Worm (Caenorhabditis elegans): ENCODE data around the gene dpy-8.

DNA sequence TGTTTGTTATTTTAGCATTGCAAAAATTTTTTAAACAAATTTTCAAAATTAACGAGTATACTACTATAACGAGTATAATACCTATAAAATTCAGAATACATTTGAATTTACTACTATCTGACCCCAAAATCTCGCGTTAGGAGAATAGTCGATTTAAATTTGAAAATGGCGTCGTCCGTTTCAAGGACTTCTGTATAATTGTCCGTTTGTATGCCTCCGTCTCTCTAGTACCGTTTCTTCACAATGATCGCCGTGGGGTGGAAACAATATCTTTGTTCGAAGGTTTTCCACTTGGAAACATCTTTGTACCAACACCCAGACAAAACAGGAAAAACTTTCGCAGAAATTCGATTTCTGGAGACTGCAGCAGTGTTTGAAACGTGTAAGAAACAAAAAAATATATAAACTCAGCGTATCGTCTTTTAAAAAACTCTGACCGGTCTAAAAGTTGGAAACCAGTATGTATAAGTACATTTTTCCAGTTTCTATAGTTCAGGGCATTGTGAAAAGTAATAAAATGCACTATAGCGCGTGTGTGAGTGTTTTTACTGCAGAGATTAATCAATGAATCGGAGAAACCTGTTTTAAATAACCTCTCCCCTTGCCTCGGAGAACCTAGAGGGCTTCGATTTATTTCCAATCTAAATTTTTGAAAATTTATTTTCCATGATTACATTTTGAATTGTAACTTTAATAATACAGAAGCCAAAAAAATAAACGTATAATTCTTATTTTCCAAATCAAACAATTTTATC lies 12.4 kb downstream of the dpy-8 start:
- TF ChIP-seq zip-8 (tag; optimal IDR thresholded peaks at IDR 0.05), result no peak
- TF ChIP-seq pha-4 (tag; optimal IDR thresholded peaks at IDR 0.05), result no peak
- TF ChIP-seq lsy-2 (tag; optimal IDR thresholded peaks at IDR 0.05), result no peak
- no peak for TF ChIP-seq ceh-83 (GFP tag; optimal IDR thresholded peaks at IDR 0.05)
- TF ChIP-seq unc-62 (GFP tag; optimal IDR thresholded peaks at IDR 0.05), result no peak
- TF ChIP-seq blmp-1 (tag; optimal IDR thresholded peaks at IDR 0.05), result no peak
- TF ChIP-seq nhr-237 (tag; optimal IDR thresholded peaks at IDR 0.05), result no peak
- TF ChIP-seq ces-1 (GFP tag; optimal IDR thresholded peaks at IDR 0.05), result no peak
- TF ChIP-seq snpc-4 (tag; optimal IDR thresholded peaks at IDR 0.05), result no peak
- TF ChIP-seq ceh-43 (GFP tag; optimal IDR thresholded peaks at IDR 0.05), result no peak
- no peak for TF ChIP-seq ztf-11 (tag; optimal IDR thresholded peaks at IDR 0.05)
- no peak for TF ChIP-seq ham-2 (GFP tag; optimal IDR thresholded peaks at IDR 0.05)
- no peak for TF ChIP-seq elt-1 (tag; optimal IDR thresholded peaks at IDR 0.05; ENCODE audit: borderline replicate concordance, insufficient read depth)
